Fruit fly (Drosophila melanogaster) whole organism, adult: ENCODE results near the gene sina.

ENCODE experiments used
- CG11617 ChIP-seq: fragments of 200-800 bp; sonication (Bioruptor generic); optimal IDR thresholded peaks from 2 replicates; lab custom pipeline; 2017; ENCODE audit warnings: mild to moderate bottlenecking, missing biosample characterization, missing genetic modification reagents, missing genetic modification characterization
- CG12768 ChIP-seq: fragments of 200-800 bp; sonication (Bioruptor generic); optimal IDR thresholded peaks from 2 replicates; lab custom pipeline; 2017; ENCODE audit warnings: missing biosample characterization, missing genetic modification characterization, mild to moderate bottlenecking, moderate library complexity, missing genetic modification reagents
- CG14711 ChIP-seq: fragments of 200-800 bp; sonication (Bioruptor generic); optimal IDR thresholded peaks from 2 replicates; lab custom pipeline; 2018; ENCODE audit warnings: missing biosample characterization, mild to moderate bottlenecking, missing genetic modification characterization, moderate library complexity
- CG1620 ChIP-seq: fragments of 200-800 bp; sonication (Bioruptor generic); optimal IDR thresholded peaks from 2 replicates; lab custom pipeline; 2016; ENCODE audit warnings: missing biosample characterization, missing genetic modification characterization
- CG33017 ChIP-seq: fragments of 200-800 bp; sonication (Bioruptor generic); optimal IDR thresholded peaks from 2 replicates; lab custom pipeline; 2018; ENCODE audit warnings: missing biosample characterization, mild to moderate bottlenecking, missing genetic modification characterization, moderate library complexity
- CG5204 ChIP-seq: fragments of 200-800 bp; sonication (Bioruptor generic); optimal IDR thresholded peaks from 2 replicates; lab custom pipeline; 2016; ENCODE audit warnings: missing biosample characterization, missing genetic modification characterization
- CG7045 ChIP-seq: fragments of 200-800 bp; sonication (Bioruptor generic); optimal IDR thresholded peaks from 2 replicates; lab custom pipeline; 2017; ENCODE audit warnings: missing biosample characterization, mild to moderate bottlenecking, missing genetic modification characterization
- Clk ChIP-seq: fragments of 200-800 bp; sonication (Bioruptor generic); optimal IDR thresholded peaks from 2 replicates; lab custom pipeline; 2017; ENCODE audit warnings: missing biosample characterization, missing genetic modification characterization
- Crg-1 ChIP-seq: fragments of 200-800 bp; sonication (Bioruptor generic); optimal IDR thresholded peaks from 2 replicates; lab custom pipeline; 2016; ENCODE audit warnings: missing biosample characterization, missing genetic modification characterization
- bab1 ChIP-seq: fragments of 200-800 bp; sonication (Bioruptor generic); optimal IDR thresholded peaks from 3 replicates; lab custom pipeline; 2019; ENCODE audit warnings: missing biosample characterization, mild to moderate bottlenecking, missing genetic modification characterization, moderate library complexity
- kay ChIP-seq: fragments of 200-800 bp; sonication (Bioruptor generic); peaks from one replicate; lab custom pipeline; 2016; ENCODE audit warnings: missing biosample characterization, missing genetic modification characterization, borderline replicate concordance
- ovo ChIP-seq: fragments of 200-800 bp; sonication (Bioruptor generic); optimal IDR thresholded peaks from 2 replicates; lab custom pipeline; 2016; ENCODE audit warnings: missing biosample characterization, missing genetic modification characterization
- pad ChIP-seq: fragments of 200-800 bp; sonication (Bioruptor generic); optimal IDR thresholded peaks from 3 replicates; lab custom pipeline; 2017; ENCODE audit warnings: missing biosample characterization, missing genetic modification characterization, mild to moderate bottlenecking, moderate library complexity, missing genetic modification reagents
- toe ChIP-seq: fragments of 200-800 bp; sonication (Bioruptor generic); optimal IDR thresholded peaks from 2 replicates; lab custom pipeline; 2016; ENCODE audit warnings: missing biosample characterization, missing genetic modification characterization

dm6 chr3L:16876785-16877468 is 23.4 kb downstream of the sina start, which contains the start of gene CG32170:
- TF ChIP-seq CG33017 (tag; lab: Kevin White, UChicago): no peak
- no peak for TF ChIP-seq CG14711 (tag; lab: Kevin White, UChicago)
- no peak for TF ChIP-seq ovo (GFP tag; lab: Kevin White, UChicago)
- no peak for TF ChIP-seq bab1 (GFP tag; lab: Kevin White, UChicago)
- TF ChIP-seq toe (GFP tag; lab: Kevin White, UChicago): no peak
- no peak for TF ChIP-seq CG5204 (GFP tag; lab: Kevin White, UChicago)
- TF ChIP-seq kay (GFP tag; lab: Kevin White, UChicago): no peak
- no peak for TF ChIP-seq pad (GFP tag; lab: Kevin White, UChicago)
- no peak for TF ChIP-seq Clk
- TF ChIP-seq CG11617 (GFP tag; lab: Kevin White, UChicago): no peak
- TF ChIP-seq CG1620 (GFP tag; lab: Kevin White, UChicago): no peak
- no peak for TF ChIP-seq CG12768 (GFP tag; lab: Kevin White, UChicago)
- no peak for TF ChIP-seq CG7045 (GFP tag; lab: Kevin White, UChicago)
- TF ChIP-seq Crg-1 (GFP tag; lab: Kevin White, UChicago): no peak
